Worm (Caenorhabditis elegans) whole organism, late embryonic: ENCODE measurements around the gene srbc-58.

Experiments
- C38D4.7 ChIP-seq: fragments of 200-800 bp; sonication (Bioruptor generic); optimal IDR thresholded peaks from 2 replicates; lab custom pipeline; 2018; ENCODE audit warnings: mild to moderate bottlenecking, missing genetic modification characterization, moderate library complexity, missing compliant biosample characterization
- K02D7.2 ChIP-seq: sonication (generic microtip); optimal IDR thresholded peaks from 2 replicates; lab custom pipeline; 2017; ENCODE audit warnings: mild to moderate bottlenecking, missing genetic modification characterization, missing compliant biosample characterization
- ama-1 ChIP-seq: fragments of 150-350 bp; optimal IDR thresholded peaks from 2 replicates; lab custom pipeline; 2014
- fkh-6 ChIP-seq: sonication (generic microtip); optimal IDR thresholded peaks from 2 replicates; lab custom pipeline; 2016; ENCODE audit warnings: missing genetic modification characterization, missing compliant biosample characterization
- lin-11 ChIP-seq: fragments of 200-800 bp; sonication (Bioruptor generic); optimal IDR thresholded peaks from 2 replicates; lab custom pipeline; 2018; ENCODE audit warnings: mild to moderate bottlenecking, missing genetic modification characterization, missing compliant biosample characterization
- rnt-1 ChIP-seq: sonication (generic microtip); optimal IDR thresholded peaks from 2 replicates; lab custom pipeline; 2016; ENCODE audit warnings: missing genetic modification characterization, missing compliant biosample characterization
- unc-86 ChIP-seq: sonication (generic microtip); optimal IDR thresholded peaks from 2 replicates; lab custom pipeline; 2016; ENCODE audit warnings: missing genetic modification characterization, missing compliant biosample characterization

DNA sequence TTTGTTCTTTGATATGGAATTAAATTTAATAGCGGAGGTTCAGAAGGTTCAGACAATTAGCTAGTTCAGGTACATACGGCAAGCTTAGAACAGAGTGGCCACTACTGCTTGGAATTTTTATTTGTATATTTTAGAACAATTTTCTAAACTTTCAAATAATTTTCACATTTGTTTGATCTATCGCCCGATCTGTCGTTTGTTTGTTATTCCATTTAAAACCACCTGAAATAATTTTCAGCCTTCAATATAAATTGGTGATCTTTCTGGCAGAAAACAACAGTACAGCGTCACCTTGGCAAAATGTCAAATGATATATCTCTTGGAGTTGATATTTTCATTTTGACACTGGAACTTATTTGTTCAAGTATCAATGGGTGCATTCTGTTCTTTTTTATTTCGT, 39.9 kb downstream of the srbc-58 start, which contains the start of gene R13D11.3:
- TF ChIP-seq unc-86 (no peak), C38D4.7 (GFP tag; lab: Kevin White, UChicago) (no peak), ama-1 (lab: Kevin White, UChicago) (no peak), rnt-1 (tag; lab: Kevin White, UChicago) (no peak), lin-11 (no peak), fkh-6 (tag; lab: Kevin White, UChicago) (no peak), K02D7.2 (tag; lab: Kevin White, UChicago) (no peak)
